Fruit fly (Drosophila melanogaster) whole organism: ENCODE data around the gene Mkrn1.

ENCODE experiments used
- CG8478 ChIP-seq: fragments of >200 bp; optimal IDR thresholded peaks from 2 replicates; lab custom pipeline; 2018; ENCODE audit warnings: inconsistent platforms
- Dll ChIP-seq: fragments of >200 bp; optimal IDR thresholded peaks from 2 replicates; lab custom pipeline; 2017
- EcR ChIP-seq, 2 experiments: fragments of >200 bp; optimal IDR thresholded peaks; 2 replicates each; lab custom pipeline; 2017; ENCODE audit warnings: missing biosample characterization in 2 of 2, missing genetic modification characterization in 2 of 2, missing genetic modification reagents in 2 of 2
- pan ChIP-seq: fragments of >200 bp; optimal IDR thresholded peaks from 2 replicates; lab custom pipeline; 2017
- psq ChIP-seq: fragments of >200 bp; optimal IDR thresholded peaks from 2 replicates; lab custom pipeline; 2017
- usp ChIP-seq: fragments of >200 bp; optimal IDR thresholded peaks from 2 replicates; lab custom pipeline; 2017; ENCODE audit warnings: missing biosample characterization, missing genetic modification characterization, mixed read lengths

The Mkrn1 gene

dm6 chr3L:21539245-21540196, 6.0 kb upstream of the Mkrn1 start, which contains the start of the genes COX8 and VhaM9.7-b:
Gene COX8, minus strand, starts transcription at chr3L:21539447.
Gene VhaM9.7-b, plus strand, starts transcription at chr3L:21539862.
- TF ChIP-seq psq (lab: Kevin White, UChicago) (no peak), Dll (lab: Kevin White, UChicago) (no peak), EcR (GFP tag; optimal IDR thresholded peaks at IDR 0.05; lab: Kevin White, UChicago) (no peak)

dm6 chr3L:21538893-21539244, 5.4 kb upstream of the Mkrn1 start:
- no peak for TF ChIP-seq CG8478 (lab: Kevin White, UChicago)
- TF ChIP-seq pan (lab: Kevin White, UChicago), result no peak
- TF ChIP-seq usp, result no peak
- TF ChIP-seq psq (lab: Kevin White, UChicago), result no peak
- TF ChIP-seq Dll (lab: Kevin White, UChicago), result no peak
- TF ChIP-seq EcR (GFP tag; optimal IDR thresholded peaks at IDR 0.05; lab: Kevin White, UChicago), result no peak

dm6 chr3L:21536857-21537256, 3.3 kb upstream of the Mkrn1 start, which contains the start of gene Rpn10:
Gene Rpn10, plus strand, starts transcription at chr3L:21537000.
- TF ChIP-seq EcR (GFP tag; optimal IDR thresholded peaks at IDR 0.05; lab: Kevin White, UChicago) (no peak), pan (lab: Kevin White, UChicago) (no peak), CG8478 (lab: Kevin White, UChicago) (no peak), usp (no peak), psq (lab: Kevin White, UChicago) (no peak), Dll (lab: Kevin White, UChicago) (no peak)

dm6 chr3L:21534360-21534759, 847 bp upstream of the Mkrn1 start, which contains the start of gene ppk5:
Gene ppk5, plus strand, starts transcription at chr3L:21534660.
- TF ChIP-seq EcR (GFP tag; optimal IDR thresholded peaks at IDR 0.05; lab: Kevin White, UChicago), result no peak
- TF ChIP-seq usp, result no peak
- no peak for TF ChIP-seq psq (lab: Kevin White, UChicago)
- no peak for TF ChIP-seq Dll (lab: Kevin White, UChicago)
- no peak for TF ChIP-seq pan (lab: Kevin White, UChicago)
- no peak for TF ChIP-seq CG8478 (lab: Kevin White, UChicago)

dm6 chr3L:21529108-21529507, 4.4 kb downstream of the Mkrn1 start, which contains the start of gene Arv1:
Gene Arv1, minus strand, starts transcription at chr3L:21529333.
- TF ChIP-seq CG8478 (lab: Kevin White, UChicago) (no peak), usp (no peak), pan (lab: Kevin White, UChicago) (no peak), EcR (GFP tag; optimal IDR thresholded peaks at IDR 0.05; lab: Kevin White, UChicago) (no peak), psq (lab: Kevin White, UChicago) (no peak), Dll (lab: Kevin White, UChicago) (no peak)

dm6 chr3L:21524071-21524889, 9.2 kb downstream of the Mkrn1 start:
- no peak for TF ChIP-seq Dll (lab: Kevin White, UChicago)
- TF ChIP-seq usp, result no peak
- no peak for TF ChIP-seq psq (lab: Kevin White, UChicago)
- no peak for TF ChIP-seq CG8478 (lab: Kevin White, UChicago)
- no peak for TF ChIP-seq pan (lab: Kevin White, UChicago)
- no peak for TF ChIP-seq EcR (GFP tag; optimal IDR thresholded peaks at IDR 0.05; lab: Kevin White, UChicago)

dm6 chr3L:21523059-21523836, 10.3 kb downstream of the Mkrn1 start, which contains the start of gene CG7611:
Gene CG7611, plus strand, starts transcription at chr3L:21523186.
- no peak for TF ChIP-seq EcR (GFP tag; optimal IDR thresholded peaks at IDR 0.05; lab: Kevin White, UChicago)
- no peak for TF ChIP-seq CG8478 (lab: Kevin White, UChicago)
- no peak for TF ChIP-seq usp
- no peak for TF ChIP-seq psq (lab: Kevin White, UChicago)

dm6 chr3L:21518345-21518744, 15.2 kb downstream of the Mkrn1 start:
- TF ChIP-seq CG8478 (lab: Kevin White, UChicago) (no peak), psq (lab: Kevin White, UChicago) (no peak), usp (no peak), EcR (GFP tag; optimal IDR thresholded peaks at IDR 0.05; lab: Kevin White, UChicago) (no peak), Dll (lab: Kevin White, UChicago) (no peak), pan (lab: Kevin White, UChicago) (no peak)

dm6 chr3L:21516716-21517266, 16.7 kb downstream of the Mkrn1 start:
- no peak for TF ChIP-seq CG8478 (lab: Kevin White, UChicago)
- TF ChIP-seq psq (lab: Kevin White, UChicago), result no peak
- TF ChIP-seq pan (lab: Kevin White, UChicago), result no peak
- no peak for TF ChIP-seq usp
- no peak for TF ChIP-seq Dll (lab: Kevin White, UChicago)
- TF ChIP-seq EcR (GFP tag; optimal IDR thresholded peaks at IDR 0.05; lab: Kevin White, UChicago), result no peak
